Worm (Caenorhabditis elegans): ENCODE measurements around the gene C50F4.12.

Gene C50F4.12

ce11 chrV:9549459-9549858, 9.9 kb upstream of the C50F4.12 start, which contains the start of gene nstp-10 (continued):
- TF ChIP-seq egl-27 (tag; optimal IDR thresholded peaks at IDR 0.05) (no peak), efl-1 (optimal IDR thresholded peaks at IDR 0.05) (peak; percentile 64 to 68), efl-1 (GFP tag; optimal IDR thresholded peaks at IDR 0.05 in 1 of 2) (peak in 1 of 2 experiments; percentile 53), fos-1 (tag; optimal IDR thresholded peaks at IDR 0.05) (peak; percentile 12), tbx-2 (tag; optimal IDR thresholded peaks at IDR 0.05) (peak; percentile 16), mep-1 (tag; optimal IDR thresholded peaks at IDR 0.05) (peak; percentile 12), dsc-1 (tag; optimal IDR thresholded peaks at IDR 0.05) (peak; percentile 16), pax-3 (tag; optimal IDR thresholded peaks at IDR 0.05) (no peak), nhr-19 (GFP tag; conservative IDR thresholded peaks at IDR 0.05) (peak; percentile 50), lsy-2 (tag; optimal IDR thresholded peaks at IDR 0.05) (peak; percentile 62 to 79), lin-14 (GFP tag; optimal IDR thresholded peaks at IDR 0.05) (peak; percentile 67), lin-15B (tag; optimal IDR thresholded peaks at IDR 0.05) (peak; percentile 31), skn-1 (tag; optimal IDR thresholded peaks at IDR 0.05) (peak; percentile 21), dpl-1 (GFP tag; optimal IDR thresholded peaks at IDR 0.05) (peak; percentile 12 to 46 (median 43)), ztf-11 (tag; optimal IDR thresholded peaks at IDR 0.05) (no peak), ceh-82 (tag; optimal IDR thresholded peaks at IDR 0.05) (peak in 1 of 3 experiments; percentile 31), ceh-8 (GFP tag; optimal IDR thresholded peaks at IDR 0.05) (no peak), snu-23 (GFP tag; optimal IDR thresholded peaks at IDR 0.05) (peak; percentile 67), unc-130 (tag; optimal IDR thresholded peaks at IDR 0.05) (no peak), nhr-237 (tag; optimal IDR thresholded peaks at IDR 0.05) (no peak), ama-1 (optimal IDR thresholded peaks at IDR 0.05) (no peak), unc-86 (tag; optimal IDR thresholded peaks at IDR 0.05) (peak; percentile 35)

- TF ChIP-seq blmp-1 (tag; optimal IDR thresholded peaks at IDR 0.05) (peak; percentile 96), dsc-1 (tag; optimal IDR thresholded peaks at IDR 0.05) (peak; percentile 99), sptf-1 (tag; optimal IDR thresholded peaks at IDR 0.05) (no peak), rnt-1 (tag; optimal IDR thresholded peaks at IDR 0.05) (peak; percentile 98), sup-37 (GFP tag; optimal IDR thresholded peaks at IDR 0.05) (peak; percentile 92), elt-3 (tag; optimal IDR thresholded peaks at IDR 0.05) (peak; percentile 78 to 99 (median 98)), ceh-82 (tag; optimal IDR thresholded peaks at IDR 0.05) (peak; percentile 97 to 99 (median 99)), mdl-1 (tag; optimal IDR thresholded peaks at IDR 0.05) (peak; percentile 30 to 97), vab-15 (tag; optimal IDR thresholded peaks at IDR 0.05) (peak; percentile 74), zip-4 (GFP tag; optimal IDR thresholded peaks at IDR 0.05) (peak; percentile 92), unc-98 (GFP tag; IDR thresholded peaks at IDR 0.05) (peak; percentile 38; the same call in 1 of the 2 replicates), nhr-28 (tag; optimal IDR thresholded peaks at IDR 0.05) (peak; percentile 65), nhr-90 (tag; optimal IDR thresholded peaks at IDR 0.05; ENCODE audit: poor library complexity) (peak; percentile 99), mef-2 (tag; optimal IDR thresholded peaks at IDR 0.05) (peak; percentile 92), grh-1 (GFP tag; IDR thresholded peaks at IDR 0.05) (peak; percentile 98), unc-30 (tag; optimal IDR thresholded peaks at IDR 0.05) (no peak), ces-1 (GFP tag; optimal IDR thresholded peaks at IDR 0.05) (peak; percentile 2), nhr-19 (GFP tag; conservative IDR thresholded peaks at IDR 0.05) (peak; percentile 99), nhr-85 (tag) (peak; percentile 99), ztf-4 (tag; optimal IDR thresholded peaks at IDR 0.05) (peak; percentile 98), ceh-88 (GFP tag; IDR thresholded peaks at IDR 0.05) (peak; percentile 99), aha-1 (tag; optimal IDR thresholded peaks at IDR 0.05) (peak; percentile 47), nhr-20 (tag; optimal IDR thresholded peaks at IDR 0.05) (peak; percentile 99), tbx-2 (tag; optimal IDR thresholded peaks at IDR 0.05) (peak; percentile 98), dpl-1 (GFP tag; optimal IDR thresholded peaks at IDR 0.05) (peak; percentile 83 to 89 (median 85)), egl-27 (tag; optimal IDR thresholded peaks at IDR 0.05) (peak; percentile 83), mep-1 (tag; optimal IDR thresholded peaks at IDR 0.05) (peak; percentile 99), mab-9 (GFP tag; IDR thresholded peaks at IDR 0.05) (peak; percentile 93), hpl-2 (GFP tag; optimal IDR thresholded peaks at IDR 0.05) (peak; percentile 97), lin-35 (GFP tag; optimal IDR thresholded peaks at IDR 0.05) (peak; percentile 89 to 95), lir-3 (tag; optimal IDR thresholded peaks at IDR 0.05; ENCODE audit: poor library complexity) (peak; percentile 92), F16B12.6 (tag; optimal IDR thresholded peaks at IDR 0.05) (peak; percentile 76), ceh-90 (tag; optimal IDR thresholded peaks at IDR 0.05) (peak; percentile 22), fkh-8 (tag; optimal IDR thresholded peaks at IDR 0.05) (peak; percentile 100), nhr-76 (tag; optimal IDR thresholded peaks at IDR 0.05) (peak; percentile 94), nhr-84 (tag; optimal IDR thresholded peaks at IDR 0.05) (peak; percentile 60), efl-1 (optimal IDR thresholded peaks at IDR 0.05) (peak; percentile 93 to 96), efl-1 (GFP tag; optimal IDR thresholded peaks at IDR 0.05 in 1 of 2) (peak; percentile 81 to 99)
Measured at ce11 chrV:9546860-9547269, 7.3 kb upstream of the C50F4.12 start, which contains the start of gene his-37. TSS of gene his-37 (plus strand) at chrV:9547105.
